Worm (Caenorhabditis elegans) whole organism, early embryonic: ENCODE data around the gene egl-36.

Source experiments
- B0310.2 ChIP-seq: sonication (generic microtip); optimal IDR thresholded peaks from 2 replicates; lab custom pipeline; 2016; ENCODE audit warnings: mild to moderate bottlenecking, missing genetic modification characterization, missing compliant biosample characterization
- aly-1 ChIP-seq: sonication (generic microtip); optimal IDR thresholded peaks from 2 replicates; lab custom pipeline; 2016; ENCODE audit warnings: missing genetic modification characterization, missing compliant biosample characterization
- ama-1 ChIP-seq: fragments of 150-350 bp; optimal IDR thresholded peaks from 2 replicates; lab custom pipeline; 2014
- ceh-36 ChIP-seq: sonication (generic microtip); optimal IDR thresholded peaks from 2 replicates; lab custom pipeline; 2016; ENCODE audit warnings: missing genetic modification characterization, inconsistent platforms, missing compliant biosample characterization
- flt-1 ChIP-seq: fragments of 200-800 bp; sonication (Bioruptor generic); IDR thresholded peaks from 2 replicates; pipeline ENCODE4 v1.3.6; 2022; ENCODE audit warnings: missing genetic modification characterization, missing compliant biosample characterization
- hmbx-1 ChIP-seq: sonication (generic microtip); optimal IDR thresholded peaks from 2 replicates; lab custom pipeline; 2016; ENCODE audit warnings: mild to moderate bottlenecking, missing genetic modification characterization, missing compliant biosample characterization
- pes-1 ChIP-seq: fragments of 200-800 bp; sonication (Bioruptor generic); IDR thresholded peaks from 2 replicates; pipeline ENCODE4 v1.3.6; 2022; ENCODE audit warnings: missing genetic modification reagents, missing genetic modification characterization, missing compliant biosample characterization
- scrt-1 ChIP-seq: fragments of 200-800 bp; sonication (Bioruptor generic); IDR thresholded peaks from 2 replicates; pipeline ENCODE4 v1.3.6; 2022; ENCODE audit warnings: missing genetic modification characterization, missing compliant biosample characterization
- sea-1 ChIP-seq: fragments of 200-800 bp; sonication (Bioruptor generic); conservative IDR thresholded peaks from 2 replicates; pipeline ENCODE4 v1.3.6; 2022; ENCODE audit warnings: missing genetic modification characterization, missing compliant biosample characterization
- tbx-11 ChIP-seq: fragments of 200-800 bp; sonication (Bioruptor generic); IDR thresholded peaks from 2 replicates; pipeline ENCODE4 v1.3.6; 2022; ENCODE audit warnings: missing genetic modification characterization, missing compliant biosample characterization
- tra-4 ChIP-seq: sonication (generic microtip); optimal IDR thresholded peaks from 2 replicates; lab custom pipeline; 2017; ENCODE audit warnings: missing genetic modification characterization, missing compliant biosample characterization

DNA sequence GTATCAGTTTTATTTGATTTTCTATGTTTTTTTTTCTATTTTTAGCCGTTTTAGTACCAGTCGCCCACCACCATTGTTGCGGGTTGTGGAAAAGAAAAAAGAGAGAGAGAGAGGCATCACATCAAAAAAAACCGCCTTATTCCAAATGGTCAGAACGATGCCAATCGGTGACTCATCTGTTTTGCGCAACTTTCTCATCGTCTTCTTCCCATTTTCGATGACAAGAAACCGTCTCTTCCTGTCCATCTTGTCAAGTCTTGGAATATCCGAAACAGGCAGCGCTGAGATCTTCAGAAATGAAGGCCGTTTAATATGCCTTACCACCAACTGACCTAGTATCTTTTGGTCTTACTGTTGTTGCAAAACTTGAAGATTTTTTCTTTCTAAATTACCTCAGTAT lies 47.6 kb upstream of the egl-36 start:
- TF ChIP-seq ama-1 (lab: Kevin White, UChicago): no peak
- TF ChIP-seq scrt-1 (GFP tag; lab: Robert Waterston, UW): no peak
- TF ChIP-seq sea-1 (GFP tag; lab: Robert Waterston, UW): no peak
- TF ChIP-seq pes-1: no peak
- TF ChIP-seq B0310.2: no peak
- TF ChIP-seq tbx-11 (GFP tag; lab: Robert Waterston, UW): no peak
- TF ChIP-seq ceh-36: no peak
- no peak for TF ChIP-seq aly-1 (tag; lab: Kevin White, UChicago)
- no peak for TF ChIP-seq flt-1 (GFP tag; lab: Robert Waterston, UW)
- TF ChIP-seq tra-4 (tag; lab: Kevin White, UChicago): no peak
- no peak for TF ChIP-seq hmbx-1 (tag; lab: Kevin White, UChicago)
